Fruit fly (Drosophila melanogaster): ENCODE results near the gene CG11841.

CG11841 gene

DNA sequence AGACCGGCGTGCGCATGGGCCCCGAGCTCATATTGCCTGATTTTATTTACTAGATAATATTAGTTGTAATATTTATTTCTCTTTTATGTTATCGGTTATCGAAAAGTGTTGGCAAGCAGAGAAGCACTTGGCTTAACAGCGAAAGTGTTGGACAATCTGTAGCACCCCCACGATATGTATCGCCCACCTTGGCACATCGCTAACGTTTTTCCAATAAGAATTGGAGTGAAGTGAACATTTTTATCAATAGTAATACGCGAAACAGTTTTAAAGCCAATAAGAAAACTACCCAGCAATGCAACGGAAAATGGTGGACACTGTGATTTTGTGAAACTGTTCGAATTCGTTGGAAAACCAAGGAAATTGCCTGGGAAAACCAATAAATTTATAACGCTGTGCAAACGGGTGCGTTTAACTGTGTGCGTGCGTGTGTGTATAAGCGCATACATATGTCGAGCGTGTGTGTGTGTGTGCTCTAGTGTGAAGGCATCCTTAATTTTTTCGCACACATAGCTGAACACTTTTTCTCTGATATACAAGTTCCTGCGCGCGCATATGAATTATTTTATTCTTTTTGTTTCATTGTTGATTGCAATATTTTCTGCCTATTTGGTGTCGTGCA, 11.8 kb upstream of the CG11841 start, which contains the start of the genes Slu7 and Pkc98E (continued):
- TF ChIP-seq tup (GFP tag; optimal IDR thresholded peaks at IDR 0.05) (peak; percentile 5), CG13296 (GFP tag; optimal IDR thresholded peaks at IDR 0.05) (peak; percentile 10), Abd-B (GFP tag; optimal IDR thresholded peaks at IDR 0.05) (peak; percentile 63), lmd (GFP tag; IDR thresholded peaks at IDR 0.05) (peak; percentile 63; the same call in 1 of the 2 replicates), HLH4C (GFP tag; IDR thresholded peaks at IDR 0.05; ENCODE audit: partially characterized antibody) (peak; percentile 87), fd64A (GFP tag; optimal IDR thresholded peaks at IDR 0.05) (no peak), pita (GFP tag; optimal IDR thresholded peaks at IDR 0.05) (no peak), Dip3 (GFP tag; optimal IDR thresholded peaks at IDR 0.05) (peak; percentile 73), sug (tag; optimal IDR thresholded peaks at IDR 0.05) (peak; percentile 52), CG7372 (GFP tag; IDR thresholded peaks at IDR 0.05) (peak; percentile 26; the same call in 1 of the 2 replicates), sima (GFP tag; optimal IDR thresholded peaks at IDR 0.05) (no peak), CG10267 (tag; optimal IDR thresholded peaks at IDR 0.05) (peak; percentile 95), bcd (GFP tag; optimal IDR thresholded peaks at IDR 0.05) (peak; percentile 70), ssp (GFP tag; IDR thresholded peaks at IDR 0.05) (peak; percentile 53), dmrt99B (tag; optimal IDR thresholded peaks at IDR 0.05) (peak; percentile 18), ewg (GFP tag; optimal IDR thresholded peaks at IDR 0.05) (peak; percentile 71), nerfin-1 (tag; optimal IDR thresholded peaks at IDR 0.05) (peak; percentile 99), oc (tag; optimal IDR thresholded peaks at IDR 0.05) (peak; percentile 32), zfh2 (GFP tag; optimal IDR thresholded peaks at IDR 0.05) (peak; percentile 84), Side (GFP tag; optimal IDR thresholded peaks at IDR 0.05) (peak; percentile 35), CG7963 (GFP tag; IDR thresholded peaks at IDR 0.05; ENCODE audit: partially characterized antibody) (peak; percentile 89), HLH3B (GFP tag; IDR thresholded peaks at IDR 0.05) (0 out of 2 replicates have a peak, but pooled peaks have one; percentile 29), CG6689 (GFP tag; IDR thresholded peaks at IDR 0.05) (0 out of 2 replicates have a peak, but pooled peaks have one; percentile 7), CG2875 (GFP tag; optimal IDR thresholded peaks at IDR 0.05) (no peak), zen (tag; optimal IDR thresholded peaks at IDR 0.05) (peak; percentile 66), ken (GFP tag; IDR thresholded peaks at IDR 0.05) (peak; percentile 82; the same call in 2 of the 3 replicates), tna (GFP tag; IDR thresholded peaks at IDR 0.05; ENCODE audit: partially characterized antibody) (peak; percentile 82), salm (tag; optimal IDR thresholded peaks at IDR 0.05) (no peak), Bgb (GFP tag; IDR thresholded peaks at IDR 0.05; ENCODE audit: partially characterized antibody) (peak; percentile 93), CG17802 (tag; optimal IDR thresholded peaks at IDR 0.05) (peak; percentile 13), Scr (GFP tag; IDR thresholded peaks at IDR 0.05; ENCODE audit: partially characterized antibody) (peak; percentile 89), Myb (GFP tag; optimal IDR thresholded peaks at IDR 0.05) (peak; percentile 43), CG10209 (GFP tag; optimal IDR thresholded peaks at IDR 0.05) (peak; percentile 38), CG17361 (GFP tag; IDR thresholded peaks at IDR 0.05) (peak; percentile 14; the same call in 2 of the 3 replicates), dm (GFP tag; optimal IDR thresholded peaks at IDR 0.05) (peak; percentile 63), phol (tag; optimal IDR thresholded peaks at IDR 0.05) (peak; percentile 63), fd102C (GFP tag; optimal IDR thresholded peaks at IDR 0.05) (no peak), CG3407 (GFP tag; optimal IDR thresholded peaks at IDR 0.05) (no peak), CG1024 (GFP tag; IDR thresholded peaks at IDR 0.05) (peak; percentile 34; the same call in 1 of the 2 replicates), gro (GFP tag; optimal IDR thresholded peaks at IDR 0.05) (peak; percentile 88), Bdp1 (GFP tag; optimal IDR thresholded peaks at IDR 0.05) (peak; percentile 60), fu2 (GFP tag; optimal IDR thresholded peaks at IDR 0.05) (peak; percentile 71), gce (GFP tag; IDR thresholded peaks at IDR 0.05) (no peak), p53 (GFP tag; optimal IDR thresholded peaks at IDR 0.05) (no peak), CTCF (GFP tag; optimal IDR thresholded peaks at IDR 0.05) (no peak), Trl (optimal IDR thresholded peaks at IDR 0.05) (no peak), Trl (GFP tag; optimal IDR thresholded peaks at IDR 0.05) (peak; percentile 77), yki (optimal IDR thresholded peaks at IDR 0.05) (no peak), CG11093 (GFP tag; IDR thresholded peaks at IDR 0.05) (no peak), BEAF-32 (GFP tag; optimal IDR thresholded peaks at IDR 0.05) (peak; percentile 93)
